Fruit fly (Drosophila melanogaster) whole organism, embryonic: ENCODE data around the gene grass.
A peak's percentile ranks its signal among the peaks of the same experiment; 100 is the strongest.

Experiments used
- Antp ChIP-seq: fragments of 200-800 bp; sonication (Bioruptor generic); optimal IDR thresholded peaks from 3 replicates; lab custom pipeline; 2016; ENCODE audit warnings: missing biosample characterization, missing genetic modification characterization
- Bgb ChIP-seq: fragments of 200-800 bp; sonication (Bioruptor generic); IDR thresholded peaks from 2 replicates; pipeline ENCODE4 v1.3.6; 2022; ENCODE audit warnings: missing biosample characterization, missing genetic modification characterization; ENCODE audit not compliant: partially characterized antibody
- CG10209 ChIP-seq: fragments of 200-800 bp; sonication (Bioruptor generic); optimal IDR thresholded peaks from 3 replicates; lab custom pipeline; 2017; ENCODE audit warnings: missing biosample characterization, mild to moderate bottlenecking, missing genetic modification characterization, missing genetic modification reagents
- CG12104 ChIP-seq: fragments of 200-800 bp; sonication (Bioruptor generic); optimal IDR thresholded peaks from 3 replicates; lab custom pipeline; 2016; ENCODE audit warnings: missing biosample characterization, missing genetic modification characterization
- CG13287 ChIP-seq: fragments of 200-800 bp; sonication (Bioruptor generic); IDR thresholded peaks from 2 replicates; pipeline ENCODE4 v1.3.6; 2022; ENCODE audit warnings: missing biosample characterization, missing genetic modification characterization; ENCODE audit not compliant: partially characterized antibody
- CG1529 ChIP-seq: fragments of 200-800 bp; sonication (Bioruptor generic); optimal IDR thresholded peaks from 3 replicates; lab custom pipeline; 2018; ENCODE audit warnings: missing biosample characterization, missing genetic modification characterization
- CG18619 ChIP-seq: fragments of 200-800 bp; sonication (Bioruptor generic); optimal IDR thresholded peaks from 3 replicates; lab custom pipeline; 2017; ENCODE audit warnings: missing biosample characterization, mild to moderate bottlenecking, missing genetic modification characterization
- CG2875 ChIP-seq: fragments of 200-800 bp; sonication (Bioruptor generic); optimal IDR thresholded peaks from 2 replicates; lab custom pipeline; 2017; ENCODE audit warnings: missing biosample characterization, mild to moderate bottlenecking, missing genetic modification characterization, missing genetic modification reagents
- CG3065 ChIP-seq: fragments of 200-800 bp; sonication (Bioruptor generic); optimal IDR thresholded peaks from 2 replicates; lab custom pipeline; 2016; ENCODE audit warnings: missing biosample characterization, missing genetic modification characterization
- CG31388 ChIP-seq: fragments of 200-800 bp; sonication (Bioruptor generic); optimal IDR thresholded peaks from 2 replicates; lab custom pipeline; 2016; ENCODE audit warnings: missing biosample characterization, missing genetic modification characterization
- CG31441 ChIP-seq: fragments of 200-800 bp; sonication (Bioruptor generic); IDR thresholded peaks from 2 replicates; pipeline ENCODE4 v1.3.6; 2022; ENCODE audit warnings: missing biosample characterization, missing genetic modification characterization
- CG33213 ChIP-seq: fragments of 200-800 bp; sonication (Bioruptor generic); optimal IDR thresholded peaks from 3 replicates; lab custom pipeline; 2016; ENCODE audit warnings: missing biosample characterization, missing genetic modification characterization
- CG3407 ChIP-seq: fragments of 200-800 bp; sonication (Bioruptor generic); optimal IDR thresholded peaks from 2 replicates; lab custom pipeline; 2018; ENCODE audit warnings: missing biosample characterization, mild to moderate bottlenecking, missing genetic modification characterization
- CG4617 ChIP-seq: fragments of 200-800 bp; sonication (Bioruptor generic); optimal IDR thresholded peaks from 3 replicates; lab custom pipeline; 2016; ENCODE audit warnings: missing biosample characterization, missing genetic modification characterization, borderline replicate concordance
- CG5245 ChIP-seq: fragments of 200-800 bp; sonication (Bioruptor generic); optimal IDR thresholded peaks from 3 replicates; lab custom pipeline; 2016; ENCODE audit warnings: missing biosample characterization, missing genetic modification characterization
- CG7745 ChIP-seq: fragments of 200-800 bp; sonication (Bioruptor generic); optimal IDR thresholded peaks from 2 replicates; lab custom pipeline; 2018; ENCODE audit warnings: missing biosample characterization, mild to moderate bottlenecking, missing genetic modification characterization, moderate library complexity
- CG7786 ChIP-seq: fragments of 200-800 bp; sonication (Bioruptor generic); optimal IDR thresholded peaks from 2 replicates; lab custom pipeline; 2016; ENCODE audit warnings: missing biosample characterization, missing genetic modification characterization
- CG8089 ChIP-seq: fragments of 200-800 bp; sonication (Bioruptor generic); optimal IDR thresholded peaks from 3 replicates; lab custom pipeline; 2016; ENCODE audit warnings: missing biosample characterization, missing genetic modification characterization
- CG9609 ChIP-seq: fragments of 200-800 bp; sonication (Bioruptor generic); optimal IDR thresholded peaks from 3 replicates; lab custom pipeline; 2016; ENCODE audit warnings: missing biosample characterization, missing genetic modification characterization
- CG9932 ChIP-seq: fragments of 200-800 bp; sonication (Bioruptor generic); IDR thresholded peaks from 2 replicates; pipeline ENCODE4 v1.3.6; 2022; ENCODE audit warnings: missing biosample characterization, missing genetic modification characterization
- Camta ChIP-seq: fragments of 200-800 bp; sonication (Bioruptor generic); optimal IDR thresholded peaks from 2 replicates; lab custom pipeline; 2016; ENCODE audit warnings: missing biosample characterization, missing genetic modification characterization
- Dref ChIP-seq: fragments of 200-800 bp; sonication (Bioruptor generic); IDR thresholded peaks from 2 replicates; pipeline ENCODE4 v1.3.6; 2022; ENCODE audit warnings: missing biosample characterization, missing genetic modification characterization
- E2f2 ChIP-seq: fragments of 200-800 bp; sonication (Bioruptor generic); IDR thresholded peaks from 2 replicates; pipeline ENCODE4 v1.3.6; 2022; ENCODE audit warnings: missing biosample characterization, missing genetic modification characterization
- HmgD ChIP-seq: fragments of 200-800 bp; sonication (Bioruptor generic); optimal IDR thresholded peaks from 3 replicates; lab custom pipeline; 2016; ENCODE audit warnings: missing biosample characterization, missing genetic modification characterization
- Meics ChIP-seq: fragments of 200-800 bp; sonication (Bioruptor generic); optimal IDR thresholded peaks from 2 replicates; lab custom pipeline; 2017; ENCODE audit warnings: missing biosample characterization, mild to moderate bottlenecking, missing genetic modification characterization
- NFAT ChIP-seq: fragments of 200-800 bp; sonication (Bioruptor generic); IDR thresholded peaks from 2 replicates; pipeline ENCODE4 v1.3.6; 2022; ENCODE audit warnings: missing biosample characterization, missing genetic modification characterization
- Poxn ChIP-seq: fragments of 200-800 bp; sonication (Bioruptor generic); IDR thresholded peaks from 2 replicates; pipeline ENCODE4 v1.3.6; 2022; ENCODE audit warnings: missing biosample characterization, missing genetic modification characterization
- Taf1 ChIP-seq: fragments of 200-800 bp; sonication (Bioruptor generic); IDR thresholded peaks from 2 replicates; pipeline ENCODE4 v1.3.6; 2022; ENCODE audit warnings: missing biosample characterization, missing genetic modification characterization
- Vsx1 ChIP-seq: fragments of 200-800 bp; sonication (Bioruptor generic); optimal IDR thresholded peaks from 2 replicates; lab custom pipeline; 2017; ENCODE audit warnings: missing biosample characterization, mild to moderate bottlenecking, missing genetic modification characterization, missing genetic modification reagents
- ac ChIP-seq: fragments of 200-800 bp; sonication (Bioruptor generic); optimal IDR thresholded peaks from 3 replicates; lab custom pipeline; 2017; ENCODE audit warnings: missing biosample characterization, mild to moderate bottlenecking, missing genetic modification characterization
- br ChIP-seq: fragments of >200 bp; optimal IDR thresholded peaks from 2 replicates; lab custom pipeline; 2017
- cas ChIP-seq: fragments of 200-800 bp; sonication (Bioruptor generic); IDR thresholded peaks from 2 replicates; pipeline ENCODE4 v1.3.6; 2022; ENCODE audit warnings: missing biosample characterization, missing genetic modification characterization
- crc ChIP-seq: fragments of 200-800 bp; sonication (Bioruptor generic); optimal IDR thresholded peaks from 2 replicates; lab custom pipeline; 2016; ENCODE audit warnings: missing biosample characterization, missing genetic modification characterization
- dysf ChIP-seq: fragments of 200-800 bp; sonication (Bioruptor generic); IDR thresholded peaks from 3 replicates; pipeline ENCODE4 v1.3.6; 2022; ENCODE audit warnings: missing biosample characterization, missing genetic modification characterization
- en ChIP-seq: fragments of 200-800 bp; sonication (Bioruptor generic); optimal IDR thresholded peaks from 2 replicates; lab custom pipeline; 2016; ENCODE audit warnings: missing biosample characterization, missing genetic modification characterization
- esg ChIP-seq: fragments of 200-800 bp; sonication (Bioruptor generic); conservative IDR thresholded peaks from 2 replicates; pipeline ENCODE4 v1.3.6; 2022; ENCODE audit warnings: missing biosample characterization, missing genetic modification characterization
- gfzf ChIP-seq: fragments of 200-800 bp; sonication (Bioruptor generic); optimal IDR thresholded peaks from 2 replicates; lab custom pipeline; 2016; ENCODE audit warnings: missing biosample characterization, mild to moderate bottlenecking, missing genetic modification characterization, moderate library complexity
- lilli ChIP-seq: fragments of 200-800 bp; sonication (Bioruptor generic); optimal IDR thresholded peaks from 3 replicates; lab custom pipeline; 2016; ENCODE audit warnings: missing biosample characterization, missing genetic modification characterization
- mirr ChIP-seq: fragments of 200-800 bp; sonication (Bioruptor generic); optimal IDR thresholded peaks from 3 replicates; lab custom pipeline; 2018; ENCODE audit warnings: missing biosample characterization, mild to moderate bottlenecking, missing genetic modification characterization
- nom ChIP-seq: fragments of 200-800 bp; sonication (Bioruptor generic); optimal IDR thresholded peaks from 2 replicates; lab custom pipeline; 2017; ENCODE audit warnings: missing biosample characterization, missing genetic modification characterization, mild to moderate bottlenecking, moderate library complexity, missing genetic modification reagents
- pho ChIP-seq: fragments of 200-800 bp; sonication (Bioruptor generic); optimal IDR thresholded peaks from 2 replicates; lab custom pipeline; 2016; ENCODE audit warnings: missing biosample characterization, missing genetic modification characterization
- pita ChIP-seq: fragments of 200-800 bp; sonication (Bioruptor generic); optimal IDR thresholded peaks from 2 replicates; lab custom pipeline; 2017; ENCODE audit warnings: missing biosample characterization, mild to moderate bottlenecking, missing genetic modification characterization
- rib ChIP-seq: fragments of 200-800 bp; sonication (Bioruptor generic); IDR thresholded peaks from 2 replicates; pipeline ENCODE4 v1.3.6; 2022; ENCODE audit warnings: missing biosample characterization, missing genetic modification characterization
- ro ChIP-seq: fragments of 200-800 bp; sonication (Bioruptor generic); IDR thresholded peaks from 2 replicates; pipeline ENCODE4 v1.3.6; 2022; ENCODE audit warnings: missing biosample characterization, missing genetic modification characterization
- sc ChIP-seq, 3 experiments: fragments of >200 bp in 2 of 3; fragments of 200-800 bp in 1 of 3; sonication (Bioruptor generic) in 1 of 3; optimal IDR thresholded peaks; 2 replicates in 2 of 3; 3 replicates in 1 of 3; lab custom pipeline; 2017; ENCODE audit warnings: mild to moderate bottlenecking in 1 of 3, missing biosample characterization in 1 of 3, missing genetic modification characterization in 1 of 3, missing genetic modification reagents in 1 of 3
- schlank ChIP-seq: fragments of 200-800 bp; sonication (Bioruptor generic); optimal IDR thresholded peaks from 2 replicates; lab custom pipeline; 2018; ENCODE audit warnings: missing biosample characterization, mild to moderate bottlenecking, missing genetic modification characterization
- sima ChIP-seq: fragments of 200-800 bp; sonication (Bioruptor generic); optimal IDR thresholded peaks from 2 replicates; lab custom pipeline; 2016; ENCODE audit warnings: missing biosample characterization, missing genetic modification characterization
- slou ChIP-seq: fragments of 200-800 bp; sonication (Bioruptor generic); optimal IDR thresholded peaks from 3 replicates; lab custom pipeline; 2016; ENCODE audit warnings: missing biosample characterization, missing genetic modification characterization
- slp2 ChIP-seq: fragments of 200-800 bp; sonication (Bioruptor generic); optimal IDR thresholded peaks from 2 replicates; lab custom pipeline; 2016; ENCODE audit warnings: missing biosample characterization, missing genetic modification characterization
- zfh2 ChIP-seq: fragments of 200-800 bp; sonication (Bioruptor generic); optimal IDR thresholded peaks from 2 replicates; lab custom pipeline; 2016; ENCODE audit warnings: missing biosample characterization, missing genetic modification characterization

grass gene

dm6 chr3R:27111784-27112602, 45.8 kb upstream of the grass start, which contains the start of the genes gb and CG5815 (continued):
- TF ChIP-seq sc (optimal IDR thresholded peaks at IDR 0.05; lab: Kevin White, UChicago) (no peak), sc (GFP tag; optimal IDR thresholded peaks at IDR 0.05; lab: Kevin White, UChicago) (peak; percentile 76), rib (GFP tag; lab: Robert Waterston, UW) (peak; percentile 83), crc (GFP tag; lab: Kevin White, UChicago) (peak; percentile 49), Camta (GFP tag; lab: Kevin White, UChicago) (peak; percentile 73), br (no peak), Poxn (peak; percentile 77), gfzf (GFP tag; lab: Kevin White, UChicago) (peak; percentile 69), CG4617 (peak; percentile 70), en (GFP tag; lab: Kevin White, UChicago) (peak; percentile 51), CG18619 (peak; percentile 93), slp2 (GFP tag; lab: Kevin White, UChicago) (peak; percentile 55), CG31388 (peak; percentile 78), Vsx1 (GFP tag; lab: Kevin White, UChicago) (no peak), CG1529 (GFP tag; lab: Kevin White, UChicago) (peak; percentile 73), esg (GFP tag; lab: Robert Waterston, UW) (peak; percentile 87), ro (GFP tag; lab: Robert Waterston, UW) (peak; percentile 55), slou (GFP tag; lab: Kevin White, UChicago) (peak; percentile 78), HmgD (GFP tag; lab: Kevin White, UChicago) (no peak), dysf (GFP tag; lab: Robert Waterston, UW) (peak; percentile 89), lilli (GFP tag; lab: Kevin White, UChicago) (peak; percentile 96), ac (GFP tag; lab: Kevin White, UChicago) (peak; percentile 52), CG7786 (peak; percentile 67), pita (GFP tag; lab: Kevin White, UChicago) (no peak), CG2875 (GFP tag; lab: Kevin White, UChicago) (peak; percentile 81), cas (GFP tag; lab: Robert Waterston, UW) (peak; percentile 88), Meics (GFP tag; lab: Kevin White, UChicago) (peak; percentile 91), CG9609 (GFP tag; lab: Kevin White, UChicago) (peak; percentile 75), CG9932 (GFP tag; lab: Robert Waterston, UW) (peak; percentile 97), nom (GFP tag; lab: Kevin White, UChicago) (no peak), CG8089 (GFP tag; lab: Kevin White, UChicago) (peak; percentile 54), E2f2 (peak; percentile 77), NFAT (GFP tag; lab: Robert Waterston, UW) (peak; percentile 90), pho (peak; percentile 85), CG33213 (peak; percentile 88), Antp (peak; percentile 51), CG31441 (GFP tag; lab: Robert Waterston, UW) (peak; percentile 95), mirr (GFP tag; lab: Kevin White, UChicago) (peak; percentile 64), Bgb (GFP tag; lab: Robert Waterston, UW) (peak; percentile 90), Dref (GFP tag; lab: Robert Waterston, UW) (peak; percentile 85), CG5245 (GFP tag; lab: Kevin White, UChicago) (peak; percentile 86), CG3065 (GFP tag; lab: Kevin White, UChicago) (peak; percentile 67), CG10209 (GFP tag; lab: Kevin White, UChicago) (peak; percentile 89), schlank (tag; lab: Kevin White, UChicago) (peak; percentile 72), Taf1 (GFP tag; lab: Robert Waterston, UW) (peak; percentile 82), CG12104 (peak; percentile 85), zfh2 (GFP tag; lab: Kevin White, UChicago) (peak; percentile 89), sima (no peak), CG7745 (tag; lab: Kevin White, UChicago) (no peak), CG3407 (GFP tag; lab: Kevin White, UChicago) (peak; percentile 63), CG13287 (GFP tag; lab: Robert Waterston, UW) (peak; percentile 99)
